Worm (Caenorhabditis elegans) whole organism, L2 larva: ENCODE results near the gene clec-38.

Source experiments
- C34F6.9 ChIP-seq: fragments of 150-350 bp; optimal IDR thresholded peaks from 2 replicates; lab custom pipeline; 2014; ENCODE audit warnings: missing biosample characterization, missing genetic modification characterization
- F13H6.1 ChIP-seq: sonication (generic microtip); optimal IDR thresholded peaks from 2 replicates; lab custom pipeline; 2016; ENCODE audit warnings: missing genetic modification characterization, missing compliant biosample characterization
- R02D3.7 ChIP-seq: fragments of 150-350 bp; optimal IDR thresholded peaks from 2 replicates; lab custom pipeline; 2014; ENCODE audit warnings: missing biosample characterization, missing genetic modification characterization
- Y55F3AM.14 ChIP-seq: fragments of 200-800 bp; sonication (Bioruptor generic); optimal IDR thresholded peaks from 2 replicates; lab custom pipeline; 2018; ENCODE audit warnings: mild to moderate bottlenecking, missing genetic modification characterization, missing compliant biosample characterization
- ZK546.5 ChIP-seq: sonication (generic microtip); optimal IDR thresholded peaks from 2 replicates; lab custom pipeline; 2017; ENCODE audit warnings: missing biosample characterization, missing genetic modification characterization
- aly-2 ChIP-seq: fragments of 150-350 bp; optimal IDR thresholded peaks from 2 replicates; lab custom pipeline; 2014; ENCODE audit warnings: missing biosample characterization, missing genetic modification characterization
- ama-1 ChIP-seq: fragments of 150-350 bp; optimal IDR thresholded peaks from 2 replicates; lab custom pipeline; 2018; ENCODE audit warnings: inconsistent platforms
- blmp-1 ChIP-seq: sonication (generic microtip); optimal IDR thresholded peaks from 2 replicates; lab custom pipeline; 2017; ENCODE audit warnings: missing genetic modification characterization, mild to moderate bottlenecking, missing compliant biosample characterization, antibody characterized with exemption, moderate library complexity; ENCODE audit not compliant: insufficient read depth
- ceh-16 ChIP-seq: fragments of 150-350 bp; optimal IDR thresholded peaks from 2 replicates; lab custom pipeline; 2014; ENCODE audit warnings: missing biosample characterization, missing genetic modification characterization
- ceh-82 ChIP-seq: fragments of 150-350 bp; optimal IDR thresholded peaks from 2 replicates; lab custom pipeline; 2014; ENCODE audit warnings: missing biosample characterization, missing genetic modification characterization
- crh-2 ChIP-seq: sonication (generic microtip); optimal IDR thresholded peaks from 2 replicates; lab custom pipeline; 2017; ENCODE audit warnings: missing biosample characterization, missing genetic modification characterization
- elt-1 ChIP-seq: fragments of 150-350 bp; optimal IDR thresholded peaks from 2 replicates; lab custom pipeline; 2014; ENCODE audit warnings: missing biosample characterization, missing genetic modification characterization
- elt-3 ChIP-seq: sonication (generic microtip); optimal IDR thresholded peaks from 2 replicates; lab custom pipeline; 2017; ENCODE audit warnings: missing biosample characterization, missing genetic modification characterization
- fos-1 ChIP-seq: fragments of 150-350 bp; optimal IDR thresholded peaks from 2 replicates; lab custom pipeline; 2014; ENCODE audit warnings: missing biosample characterization, missing genetic modification characterization
- gmeb-1 ChIP-seq: fragments of 150-350 bp; optimal IDR thresholded peaks from 2 replicates; lab custom pipeline; 2014; ENCODE audit warnings: missing biosample characterization, missing genetic modification characterization
- lin-11 ChIP-seq: fragments of 150-350 bp; sonication (generic microtip); optimal IDR thresholded peaks from 2 replicates; lab custom pipeline; 2014; ENCODE audit warnings: missing biosample characterization, missing genetic modification characterization, inconsistent platforms, mixed read lengths
- lin-39 ChIP-seq: fragments of 150-350 bp; optimal IDR thresholded peaks from 2 replicates; lab custom pipeline; 2014; ENCODE audit warnings: missing biosample characterization, missing genetic modification reagents, missing genetic modification characterization
- lsy-2 ChIP-seq, 2 experiments: fragments of 150-350 bp in 1 of 2; sonication (generic microtip) in 1 of 2; optimal IDR thresholded peaks; 2 replicates each; lab custom pipeline; 2014 to 2017; ENCODE audit warnings: missing biosample characterization in 2 of 2, missing genetic modification characterization in 2 of 2
- mbf-1 ChIP-seq: sonication (generic microtip); optimal IDR thresholded peaks from 2 replicates; lab custom pipeline; 2017; ENCODE audit warnings: missing biosample characterization, missing genetic modification characterization
- mdl-1 ChIP-seq, 2 experiments: fragments of 150-350 bp in 1 of 2; sonication (generic microtip) in 1 of 2; optimal IDR thresholded peaks; 2 replicates each; lab custom pipeline; 2017; ENCODE audit warnings: missing biosample characterization in 2 of 2, missing genetic modification characterization in 2 of 2
- nhr-10 ChIP-seq: sonication (generic microtip); optimal IDR thresholded peaks from 2 replicates; lab custom pipeline; 2017; ENCODE audit warnings: missing biosample characterization, missing genetic modification characterization
- nhr-129 ChIP-seq: fragments of 150-350 bp; optimal IDR thresholded peaks from 2 replicates; lab custom pipeline; 2014; ENCODE audit warnings: missing biosample characterization, missing genetic modification characterization
- nhr-21 ChIP-seq: fragments of 150-350 bp; optimal IDR thresholded peaks from 2 replicates; lab custom pipeline; 2014; ENCODE audit warnings: missing biosample characterization, missing genetic modification characterization
- nhr-25 ChIP-seq: fragments of 150-350 bp; sonication (generic microtip); optimal IDR thresholded peaks from 3 replicates; lab custom pipeline; 2014; ENCODE audit warnings: missing biosample characterization, missing genetic modification characterization
- nhr-6 ChIP-seq: fragments of 150-350 bp; optimal IDR thresholded peaks from 2 replicates; lab custom pipeline; 2014; ENCODE audit warnings: missing biosample characterization, missing genetic modification characterization
- nhr-77 ChIP-seq: fragments of 150-350 bp; optimal IDR thresholded peaks from 2 replicates; lab custom pipeline; 2014; ENCODE audit warnings: missing biosample characterization, missing genetic modification characterization
- skn-1 ChIP-seq: sonication (generic microtip); optimal IDR thresholded peaks from 2 replicates; lab custom pipeline; 2017; ENCODE audit warnings: missing biosample characterization, missing genetic modification characterization
- sma-3 ChIP-seq: sonication (generic microtip); optimal IDR thresholded peaks from 2 replicates; lab custom pipeline; 2016; ENCODE audit warnings: missing genetic modification reagents, missing genetic modification characterization, missing compliant biosample characterization
- sma-9 ChIP-seq, 2 experiments: fragments of 150-350 bp in 1 of 2; sonication (generic microtip) in 1 of 2; optimal IDR thresholded peaks; 2 replicates each; lab custom pipeline; 2014 to 2016; ENCODE audit warnings: missing genetic modification characterization in 2 of 2, mild to moderate bottlenecking in 1 of 2, missing biosample characterization in 1 of 2, missing compliant biosample characterization in 1 of 2, missing genetic modification reagents in 1 of 2, moderate library complexity in 1 of 2
- unc-39 ChIP-seq: fragments of 150-350 bp; optimal IDR thresholded peaks from 2 replicates; lab custom pipeline; 2014; ENCODE audit warnings: missing biosample characterization, missing genetic modification characterization
- unc-62 ChIP-seq: fragments of 150-350 bp; optimal IDR thresholded peaks from 2 replicates; lab custom pipeline; 2014; ENCODE audit warnings: missing biosample characterization, missing genetic modification reagents, missing genetic modification characterization
- ztf-1 ChIP-seq: fragments of 200-800 bp; sonication (Bioruptor generic); conservative IDR thresholded peaks from 2 replicates; pipeline ENCODE4 v1.3.6; 2022; ENCODE audit warnings: missing genetic modification characterization, missing compliant biosample characterization
- ztf-11 ChIP-seq: sonication (generic microtip); optimal IDR thresholded peaks from 2 replicates; lab custom pipeline; 2017; ENCODE audit warnings: missing biosample characterization, missing genetic modification characterization
- ztf-4 ChIP-seq: fragments of 150-350 bp; optimal IDR thresholded peaks from 2 replicates; lab custom pipeline; 2014; ENCODE audit warnings: missing biosample characterization, missing genetic modification characterization

The clec-38 gene

ce11 chrV:16735518-16735917 lies at the start of gene clec-38, which contains the start of gene clec-34:
Gene clec-38 (minus strand): TSS chrV:16735618.
Gene clec-34 (plus strand): TSS chrV:16735765.
- no peak for TF ChIP-seq sma-9 (GFP tag; optimal IDR thresholded peaks at IDR 0.05; lab: Kevin White, UChicago)
- TF ChIP-seq sma-9 (tag; optimal IDR thresholded peaks at IDR 0.05; lab: Kevin White, UChicago) = no peak
- no peak for TF ChIP-seq fos-1 (tag; lab: Kevin White, UChicago)
- no peak for TF ChIP-seq nhr-25
- no peak for TF ChIP-seq mbf-1 (tag; lab: Kevin White, UChicago)
- TF ChIP-seq mdl-1 (tag; optimal IDR thresholded peaks at IDR 0.05; lab: Kevin White, UChicago) = no peak

DNA sequence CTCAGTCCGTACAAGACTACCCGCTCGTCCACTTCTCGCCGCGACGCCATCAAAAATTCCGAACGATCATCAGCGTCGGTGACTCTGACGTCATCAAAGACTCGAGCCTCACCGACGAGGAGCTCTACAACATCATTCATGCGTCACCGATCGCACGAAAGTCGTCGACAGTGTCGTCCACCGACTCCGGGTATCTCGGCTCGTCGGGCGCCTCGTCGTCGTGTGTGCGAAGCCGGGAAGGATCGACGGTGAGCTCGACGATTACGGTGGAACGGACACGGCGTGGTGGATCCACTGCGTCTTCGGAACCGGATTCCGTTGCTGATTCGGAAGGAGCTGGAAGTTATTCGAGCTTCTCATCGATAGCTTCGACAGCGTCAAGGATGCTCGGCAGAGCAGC lies 49.4 kb upstream of the clec-38 start:
- no peak for TF ChIP-seq nhr-129 (tag; lab: Kevin White, UChicago)

ce11 chrV:16781974-16782373 lies 46.6 kb upstream of the clec-38 start:
- TF ChIP-seq crh-2 (tag; lab: Kevin White, UChicago) (no peak), ztf-1 (GFP tag; lab: Robert Waterston, UW) (no peak), nhr-25 (no peak), aly-2 (tag; lab: Kevin White, UChicago) (no peak)

DNA sequence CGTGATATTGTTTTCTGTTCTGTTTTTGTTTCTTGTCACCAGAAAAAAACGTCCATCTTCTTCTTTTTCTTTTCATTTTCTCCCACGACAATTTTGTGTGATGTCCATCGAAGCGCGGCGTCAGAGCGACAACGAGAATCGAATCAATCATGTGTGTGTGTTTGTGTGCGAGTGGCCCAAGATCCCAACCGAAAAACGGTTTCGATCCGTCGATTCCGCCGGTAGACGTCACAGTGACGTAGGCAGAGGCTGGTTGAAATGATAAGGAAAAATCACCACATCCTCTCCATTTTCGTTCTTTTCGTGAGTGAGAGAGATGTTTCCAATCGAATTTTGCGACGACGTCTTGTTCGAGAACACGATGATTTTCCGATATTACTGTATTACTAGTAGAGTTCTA lies 45.1 kb upstream of the clec-38 start:
- no peak for TF ChIP-seq nhr-6 (tag; lab: Kevin White, UChicago)
- no peak for TF ChIP-seq nhr-129 (tag; lab: Kevin White, UChicago)
- peak; percentile 41 for TF ChIP-seq nhr-21 (tag; lab: Kevin White, UChicago)
- TF ChIP-seq sma-9 (GFP tag; optimal IDR thresholded peaks at IDR 0.05; lab: Kevin White, UChicago) = peak; percentile 41
- no peak for TF ChIP-seq sma-9 (tag; optimal IDR thresholded peaks at IDR 0.05; lab: Kevin White, UChicago)
- no peak for TF ChIP-seq crh-2 (tag; lab: Kevin White, UChicago)
- no peak for TF ChIP-seq ama-1
- peak; percentile 27 for TF ChIP-seq sma-3 (GFP tag; lab: Kevin White, UChicago)
- TF ChIP-seq ztf-1 (GFP tag; lab: Robert Waterston, UW) = no peak
- TF ChIP-seq blmp-1 (tag; lab: Kevin White, UChicago) = no peak
- no peak for TF ChIP-seq ztf-4
- TF ChIP-seq C34F6.9 (tag; lab: Kevin White, UChicago) = no peak
- no peak for TF ChIP-seq unc-62 (GFP tag; lab: Kevin White, UChicago)

DNA sequence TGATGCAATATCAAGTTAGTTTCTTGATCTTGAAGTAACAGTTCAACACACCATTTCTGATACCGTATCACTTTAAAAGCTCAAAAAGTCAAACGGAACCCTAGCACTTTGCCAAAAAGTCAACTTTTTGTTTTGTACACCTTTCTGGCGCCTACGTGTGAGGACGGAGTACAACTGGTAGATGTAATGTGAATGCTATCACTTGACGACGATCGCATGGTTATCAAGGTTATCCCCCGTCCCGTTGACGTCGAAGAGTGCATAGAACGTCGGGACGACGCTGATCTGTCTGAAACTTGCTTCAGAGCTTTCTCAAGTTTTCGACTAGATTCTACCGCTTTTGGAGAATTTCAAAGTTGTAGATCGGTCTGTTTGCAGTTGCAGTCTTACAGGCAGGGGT lies 44.6 kb upstream of the clec-38 start:
- TF ChIP-seq lsy-2 (tag; optimal IDR thresholded peaks at IDR 0.05; lab: Kevin White, UChicago) = no peak
- TF ChIP-seq sma-9 (GFP tag; optimal IDR thresholded peaks at IDR 0.05; lab: Kevin White, UChicago) = peak; percentile 19
- no peak for TF ChIP-seq sma-9 (tag; optimal IDR thresholded peaks at IDR 0.05; lab: Kevin White, UChicago)
- TF ChIP-seq blmp-1 (tag; lab: Kevin White, UChicago) = peak; percentile 11

- TF ChIP-seq lin-11 (tag; lab: Kevin White, UChicago) (no peak), F13H6.1 (tag; lab: Kevin White, UChicago) (no peak), nhr-21 (tag; lab: Kevin White, UChicago) (no peak), nhr-6 (tag; lab: Kevin White, UChicago) (no peak), elt-1 (tag; lab: Kevin White, UChicago) (no peak)
- TF ChIP-seq, all 48 proteins: peak for 0
These were observed 43.8 kb upstream of the clec-38 start for ce11 chrV:16779281-16779597.

DNA sequence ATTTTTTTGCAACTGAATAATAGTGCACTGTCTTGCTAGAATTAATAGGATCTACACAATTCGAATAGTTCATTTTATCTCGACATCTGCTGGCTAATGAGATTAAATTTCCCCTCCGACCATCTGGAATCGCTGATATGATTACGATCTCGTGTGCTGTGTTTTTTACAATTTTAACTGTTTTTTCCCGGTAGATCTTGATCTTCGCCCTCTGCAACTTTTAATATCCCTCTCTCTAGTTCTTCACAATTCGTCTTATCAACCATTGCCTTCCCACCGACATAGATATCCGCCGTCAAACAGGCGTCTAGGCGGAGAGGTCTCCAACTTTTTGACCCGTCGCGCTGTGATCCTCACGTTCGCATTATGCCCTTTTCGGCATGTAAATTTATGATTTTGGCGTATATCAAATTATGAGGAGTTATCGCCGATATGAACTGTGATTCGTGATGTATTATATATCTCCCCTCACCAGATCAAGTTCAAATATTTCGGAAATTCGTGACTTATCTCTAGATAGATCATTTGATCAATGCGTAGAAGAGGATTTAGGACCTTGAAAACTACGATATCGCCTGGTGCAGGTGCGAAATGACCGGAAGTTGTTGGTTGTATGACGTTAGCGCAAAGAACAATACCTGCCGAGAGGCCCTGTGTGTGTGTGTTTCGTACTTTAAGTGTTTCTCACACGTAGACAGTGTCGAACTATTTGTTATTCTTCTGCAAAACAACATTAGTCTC lies 43.3 kb upstream of the clec-38 start:
- TF ChIP-seq nhr-25 (peak; percentile 56), sma-3 (GFP tag; lab: Kevin White, UChicago) (peak; percentile 25), sma-9 (GFP tag; optimal IDR thresholded peaks at IDR 0.05; lab: Kevin White, UChicago) (peak; percentile 43), sma-9 (tag; optimal IDR thresholded peaks at IDR 0.05; lab: Kevin White, UChicago) (no peak), elt-1 (tag; lab: Kevin White, UChicago) (peak; percentile 17), gmeb-1 (no peak), ceh-82 (tag; lab: Kevin White, UChicago) (no peak), F13H6.1 (tag; lab: Kevin White, UChicago) (no peak), ztf-11 (tag; lab: Kevin White, UChicago) (no peak), Y55F3AM.14 (no peak), unc-39 (tag; lab: Kevin White, UChicago) (no peak), nhr-21 (tag; lab: Kevin White, UChicago) (peak; percentile 76), lin-39 (no peak), nhr-6 (tag; lab: Kevin White, UChicago) (no peak), crh-2 (tag; lab: Kevin White, UChicago) (no peak), blmp-1 (tag; lab: Kevin White, UChicago) (no peak), aly-2 (tag; lab: Kevin White, UChicago) (no peak), R02D3.7 (tag; lab: Kevin White, UChicago) (no peak), nhr-10 (tag; lab: Kevin White, UChicago) (no peak), ama-1 (no peak), ztf-1 (GFP tag; lab: Robert Waterston, UW) (no peak), unc-62 (GFP tag; lab: Kevin White, UChicago) (no peak), mdl-1 (tag; optimal IDR thresholded peaks at IDR 0.05; lab: Kevin White, UChicago) (no peak), skn-1 (tag; lab: Kevin White, UChicago) (no peak), mbf-1 (tag; lab: Kevin White, UChicago) (no peak), lsy-2 (tag; optimal IDR thresholded peaks at IDR 0.05; lab: Kevin White, UChicago) (no peak), ceh-16 (tag; lab: Kevin White, UChicago) (no peak), fos-1 (tag; lab: Kevin White, UChicago) (no peak), nhr-129 (tag; lab: Kevin White, UChicago) (peak; percentile 9), ZK546.5 (tag; lab: Kevin White, UChicago) (no peak), nhr-77 (tag; lab: Kevin White, UChicago) (no peak), elt-3 (peak; percentile 18)
